Worm (Caenorhabditis elegans) whole organism, young adult: ENCODE data around the gene cest-28.

Experiments used
- C06A6.2 ChIP-seq: fragments of 200-800 bp; sonication (Bioruptor generic); conservative IDR thresholded peaks from 2 replicates; pipeline ENCODE4 v1.3.6; 2022; ENCODE audit warnings: missing genetic modification characterization, missing compliant biosample characterization
- D2030.7 ChIP-seq: fragments of 200-800 bp; sonication (Bioruptor generic); IDR thresholded peaks from 2 replicates; pipeline ENCODE4 v1.3.6; 2022; ENCODE audit warnings: missing genetic modification reagents, missing genetic modification characterization, missing compliant biosample characterization
- F22D6.2 ChIP-seq: sonication (generic microtip); optimal IDR thresholded peaks from 2 replicates; lab custom pipeline; 2016; ENCODE audit warnings: mild to moderate bottlenecking, missing genetic modification characterization, missing compliant biosample characterization
- F49E8.2 ChIP-seq: sonication (generic microtip); optimal IDR thresholded peaks from 3 replicates; lab custom pipeline; 2017; ENCODE audit warnings: missing genetic modification characterization, mild to moderate bottlenecking, missing compliant biosample characterization, antibody characterized with exemption, moderate library complexity; ENCODE audit not compliant: insufficient read depth
- F55B11.4 ChIP-seq: sonication (generic microtip); optimal IDR thresholded peaks from 2 replicates; lab custom pipeline; 2016; ENCODE audit warnings: missing compliant biosample characterization, missing genetic modification characterization, borderline replicate concordance; ENCODE audit not compliant: insufficient read depth
- K11D2.4 ChIP-seq: fragments of 200-800 bp; sonication (Bioruptor generic); IDR thresholded peaks from 2 replicates; pipeline ENCODE4 v1.3.6; 2022; ENCODE audit warnings: missing genetic modification reagents, missing genetic modification characterization, missing compliant biosample characterization
- Y53F4B.3 ChIP-seq: fragments of 200-800 bp; sonication (Bioruptor generic); IDR thresholded peaks from 2 replicates; pipeline ENCODE4 v1.3.6; 2022; ENCODE audit warnings: missing genetic modification reagents, missing genetic modification characterization, missing compliant biosample characterization
- Y53G8AR.9 ChIP-seq: fragments of 200-800 bp; sonication (Bioruptor generic); conservative IDR thresholded peaks from 2 replicates; pipeline ENCODE4 v1.3.6; 2022; ENCODE audit warnings: missing genetic modification reagents, missing genetic modification characterization, missing compliant biosample characterization
- Y56A3A.18 ChIP-seq: fragments of 200-800 bp; sonication (Bioruptor generic); IDR thresholded peaks from 2 replicates; pipeline ENCODE4 v1.3.6; 2022; ENCODE audit warnings: missing genetic modification reagents, missing genetic modification characterization, missing compliant biosample characterization
- Y79H2A.3 ChIP-seq: fragments of 200-800 bp; sonication (Bioruptor generic); conservative IDR thresholded peaks from 2 replicates; pipeline ENCODE4 v1.3.6; 2022; ENCODE audit warnings: missing genetic modification reagents, missing genetic modification characterization, missing compliant biosample characterization
- Y95B8A.8 ChIP-seq: fragments of 200-800 bp; sonication (Bioruptor generic); IDR thresholded peaks from 2 replicates; pipeline ENCODE4 v1.3.6; 2022; ENCODE audit warnings: missing genetic modification reagents, missing genetic modification characterization, missing compliant biosample characterization
- ZK185.1 ChIP-seq: sonication (generic microtip); optimal IDR thresholded peaks from 2 replicates; lab custom pipeline; 2016; ENCODE audit warnings: mild to moderate bottlenecking, missing genetic modification characterization, missing compliant biosample characterization; ENCODE audit not compliant: poor library complexity, severe bottlenecking
- ama-1 ChIP-seq, 3 experiments: fragments of 150-350 bp in 1 of 3; sonication (generic microtip) in 2 of 3; optimal IDR thresholded peaks; 2 replicates each; lab custom pipeline; 2014 to 2018; ENCODE audit warnings: missing biosample characterization in 2 of 3, missing genetic modification characterization in 2 of 3, missing genetic modification reagents in 2 of 3
- aptf-3 ChIP-seq: fragments of 200-800 bp; sonication (Bioruptor generic); IDR thresholded peaks from 2 replicates; pipeline ENCODE4 v1.3.6; 2022; ENCODE audit warnings: missing genetic modification characterization, missing compliant biosample characterization
- athp-1 ChIP-seq: sonication (generic microtip); optimal IDR thresholded peaks from 2 replicates; lab custom pipeline; 2017; ENCODE audit warnings: mild to moderate bottlenecking, missing genetic modification characterization, missing compliant biosample characterization
- bed-1 ChIP-seq: fragments of 200-800 bp; sonication (Bioruptor generic); IDR thresholded peaks from 2 replicates; pipeline ENCODE4 v1.3.6; 2022; ENCODE audit warnings: missing genetic modification reagents, missing genetic modification characterization, missing compliant biosample characterization
- ccch-3 ChIP-seq: fragments of 200-800 bp; sonication (Bioruptor generic); optimal IDR thresholded peaks from 2 replicates; lab custom pipeline; 2018; ENCODE audit warnings: mild to moderate bottlenecking, missing genetic modification characterization, missing compliant biosample characterization
- cebp-2 ChIP-seq: fragments of 200-800 bp; sonication (Bioruptor generic); IDR thresholded peaks from 2 replicates; pipeline ENCODE4 v1.3.6; 2022; ENCODE audit warnings: missing genetic modification characterization, missing compliant biosample characterization
- ceh-58 ChIP-seq: fragments of 200-800 bp; sonication (Bioruptor generic); IDR thresholded peaks from 2 replicates; pipeline ENCODE4 v1.3.6; 2022; ENCODE audit warnings: missing genetic modification characterization, missing compliant biosample characterization
- dpff-1 ChIP-seq: sonication (generic microtip); optimal IDR thresholded peaks from 2 replicates; lab custom pipeline; 2017; ENCODE audit warnings: mild to moderate bottlenecking, missing genetic modification characterization, missing compliant biosample characterization
- hmg-1.2 ChIP-seq: fragments of 200-800 bp; sonication (Bioruptor generic); IDR thresholded peaks from 2 replicates; pipeline ENCODE4 v1.3.6; 2022; ENCODE audit warnings: missing genetic modification reagents, missing genetic modification characterization, missing compliant biosample characterization
- hmg-20 ChIP-seq: fragments of 200-800 bp; sonication (Bioruptor generic); IDR thresholded peaks from 2 replicates; pipeline ENCODE4 v1.3.6; 2022; ENCODE audit warnings: missing genetic modification reagents, missing genetic modification characterization, missing compliant biosample characterization
- let-607 ChIP-seq, 2 experiments: fragments of 200-800 bp in 1 of 2; sonication (Bioruptor generic) in 1 of 2; sonication (generic microtip) in 1 of 2; optimal IDR thresholded peaks; 2 replicates each; lab custom pipeline; 2016 to 2018; ENCODE audit warnings: mild to moderate bottlenecking in 2 of 2, missing compliant biosample characterization in 2 of 2, missing genetic modification characterization in 2 of 2, moderate library complexity in 2 of 2, missing genotype in 1 of 2
- lin-40 ChIP-seq: sonication (generic microtip); optimal IDR thresholded peaks from 2 replicates; lab custom pipeline; 2016; ENCODE audit warnings: missing genetic modification characterization, mild to moderate bottlenecking, missing compliant biosample characterization, missing genotype, missing genetic modification reagents
- lsl-1 ChIP-seq: fragments of 200-800 bp; sonication (Bioruptor generic); optimal IDR thresholded peaks from 2 replicates; lab custom pipeline; 2018; ENCODE audit warnings: mild to moderate bottlenecking, missing genetic modification characterization, moderate library complexity, missing compliant biosample characterization
- madf-6 ChIP-seq: fragments of 200-800 bp; sonication (Bioruptor generic); IDR thresholded peaks from 2 replicates; pipeline ENCODE4 v1.3.6; 2022; ENCODE audit warnings: missing genetic modification reagents, missing genetic modification characterization, missing compliant biosample characterization
- mes-4 ChIP-seq: sonication (generic microtip); optimal IDR thresholded peaks from 2 replicates; lab custom pipeline; 2016; ENCODE audit warnings: missing genotype, missing genetic modification characterization, missing compliant biosample characterization
- mxl-1 ChIP-seq: sonication (generic microtip); optimal IDR thresholded peaks from 2 replicates; lab custom pipeline; 2016; ENCODE audit warnings: missing genetic modification characterization, missing compliant biosample characterization
- nhr-179 ChIP-seq: sonication (generic microtip); optimal IDR thresholded peaks from 2 replicates; lab custom pipeline; 2016; ENCODE audit warnings: mild to moderate bottlenecking, missing genetic modification characterization, missing compliant biosample characterization
- nhr-27 ChIP-seq: fragments of 200-800 bp; sonication (Bioruptor generic); optimal IDR thresholded peaks from 2 replicates; lab custom pipeline; 2018; ENCODE audit warnings: mild to moderate bottlenecking, missing genetic modification characterization, moderate library complexity, missing compliant biosample characterization
- nhr-80 ChIP-seq: sonication (generic microtip); optimal IDR thresholded peaks from 2 replicates; lab custom pipeline; 2016; ENCODE audit warnings: missing genetic modification characterization, missing compliant biosample characterization
- pbrm-1 ChIP-seq: fragments of 200-800 bp; sonication (Bioruptor generic); IDR thresholded peaks from 2 replicates; pipeline ENCODE4 v1.3.6; 2022; ENCODE audit warnings: missing genetic modification reagents, missing genetic modification characterization, missing compliant biosample characterization
- pha-4 ChIP-seq: fragments of 150-350 bp; sonication (generic microtip); optimal IDR thresholded peaks from 2 replicates; lab custom pipeline; 2014; ENCODE audit warnings: missing biosample characterization, missing genetic modification reagents, missing genetic modification characterization
- rcor-1 ChIP-seq: fragments of 200-800 bp; sonication (Bioruptor generic); IDR thresholded peaks from 2 replicates; pipeline ENCODE4 v1.3.6; 2022; ENCODE audit warnings: missing genetic modification reagents, missing genetic modification characterization, missing compliant biosample characterization
- rpc-1 ChIP-seq, 2 experiments: fragments of 150-350 bp in 1 of 2; sonication (generic microtip) in 1 of 2; optimal IDR thresholded peaks; 2 replicates each; lab custom pipeline; 2014 to 2018; ENCODE audit warnings: missing biosample characterization in 1 of 2, missing genetic modification characterization in 1 of 2, missing genetic modification reagents in 1 of 2, missing genotype in 1 of 2
- sdz-38 ChIP-seq: sonication (generic microtip); optimal IDR thresholded peaks from 2 replicates; lab custom pipeline; 2016; ENCODE audit warnings: missing genotype, missing genetic modification characterization, missing compliant biosample characterization
- snpc-1.1 ChIP-seq: sonication (generic microtip); optimal IDR thresholded peaks from 2 replicates; lab custom pipeline; 2017; ENCODE audit warnings: missing genetic modification characterization, mild to moderate bottlenecking, missing compliant biosample characterization, antibody characterized with exemption, moderate library complexity, missing genotype, missing genetic modification reagents; ENCODE audit not compliant: insufficient read depth
- snpc-1.3 ChIP-seq: sonication (generic microtip); optimal IDR thresholded peaks from 2 replicates; lab custom pipeline; 2017; ENCODE audit warnings: missing genetic modification characterization, mild to moderate bottlenecking, missing compliant biosample characterization, antibody characterized with exemption, moderate library complexity, missing genotype, missing genetic modification reagents; ENCODE audit not compliant: insufficient read depth
- tlf-1 ChIP-seq: fragments of 200-800 bp; sonication (Bioruptor generic); optimal IDR thresholded peaks from 2 replicates; lab custom pipeline; 2018; ENCODE audit warnings: mild to moderate bottlenecking, missing genetic modification characterization, missing compliant biosample characterization
- unc-130 ChIP-seq: sonication (generic microtip); optimal IDR thresholded peaks from 2 replicates; lab custom pipeline; 2016; ENCODE audit warnings: missing genetic modification reagents, missing genetic modification characterization, missing compliant biosample characterization
- unc-62 ChIP-seq: fragments of 150-350 bp; optimal IDR thresholded peaks from 2 replicates; lab custom pipeline; 2014; ENCODE audit warnings: missing biosample characterization, missing genetic modification reagents, missing genetic modification characterization
- xnd-1 ChIP-seq: sonication (generic microtip); optimal IDR thresholded peaks from 2 replicates; lab custom pipeline; 2016; ENCODE audit warnings: missing genotype, missing genetic modification reagents, missing genetic modification characterization, missing compliant biosample characterization
- zfh-2 ChIP-seq: fragments of 200-800 bp; sonication (Bioruptor generic); conservative IDR thresholded peaks from 2 replicates; pipeline ENCODE4 v1.3.6; 2022; ENCODE audit warnings: missing genetic modification reagents, missing genetic modification characterization, missing compliant biosample characterization
- zim-3 ChIP-seq: sonication (generic microtip); optimal IDR thresholded peaks from 2 replicates; lab custom pipeline; 2017; ENCODE audit warnings: mild to moderate bottlenecking, missing genetic modification characterization, moderate library complexity, missing compliant biosample characterization

The cest-28 gene

ce11 chrV:6655174-6655573 is 14.4 kb upstream of the cest-28 start, which contains the start of gene syx-18 (continued):
- TF ChIP-seq mes-4 (tag; lab: Kevin White, UChicago): no peak
- no peak for TF ChIP-seq Y53F4B.3 (GFP tag; lab: Robert Waterston, UW)
- TF ChIP-seq zfh-2 (GFP tag; lab: Robert Waterston, UW): no peak
- TF ChIP-seq unc-130 (GFP tag; lab: Kevin White, UChicago): no peak
- TF ChIP-seq D2030.7: 0 out of 2 replicates have a peak, but pooled peaks have one; percentile 26
- TF ChIP-seq Y53G8AR.9: peak; percentile 73
- TF ChIP-seq F55B11.4 (tag; lab: Kevin White, UChicago): no peak
- no peak for TF ChIP-seq unc-62 (GFP tag; lab: Kevin White, UChicago)
- TF ChIP-seq tlf-1 (GFP tag; lab: Kevin White, UChicago): no peak
- TF ChIP-seq xnd-1: no peak
- TF ChIP-seq zim-3 (tag; lab: Kevin White, UChicago): no peak
- TF ChIP-seq ceh-58: no peak
- no peak for TF ChIP-seq cebp-2 (GFP tag; lab: Robert Waterston, UW)
- no peak for TF ChIP-seq snpc-1.3 (tag; lab: Kevin White, UChicago)
- peak; percentile 63 for TF ChIP-seq athp-1 (tag; lab: Kevin White, UChicago)
- TF ChIP-seq lsl-1 (GFP tag; lab: Kevin White, UChicago): no peak
- no peak for TF ChIP-seq nhr-80 (tag; lab: Kevin White, UChicago)
- no peak for TF ChIP-seq aptf-3
- TF ChIP-seq pha-4 (tag; lab: Kevin White, UChicago): no peak
- TF ChIP-seq rcor-1 (GFP tag; lab: Robert Waterston, UW): peak; percentile 30; the same call in 1 of the 2 replicates
- no peak for TF ChIP-seq nhr-179 (tag; lab: Kevin White, UChicago)
- TF ChIP-seq let-607 (tag; optimal IDR thresholded peaks at IDR 0.05; lab: Kevin White, UChicago): peak in 1 of 2 experiments; percentile 38
- no peak for TF ChIP-seq lin-40 (tag; lab: Kevin White, UChicago)
- TF ChIP-seq C06A6.2 (GFP tag; lab: Robert Waterston, UW): no peak
- TF ChIP-seq madf-6 (GFP tag; lab: Robert Waterston, UW): peak; percentile 53
- no peak for TF ChIP-seq F22D6.2 (tag; lab: Kevin White, UChicago)
- no peak for TF ChIP-seq snpc-1.1 (tag; lab: Kevin White, UChicago)
- TF ChIP-seq Y79H2A.3: no peak
- no peak for TF ChIP-seq dpff-1 (tag; lab: Kevin White, UChicago)
- TF ChIP-seq nhr-27: no peak
- no peak for TF ChIP-seq Y95B8A.8 (GFP tag; lab: Robert Waterston, UW)
- TF ChIP-seq ZK185.1 (tag; lab: Kevin White, UChicago): no peak
- peak; percentile 18 for TF ChIP-seq ama-1 (optimal IDR thresholded peaks at IDR 0.05; lab: Kevin White, UChicago)
- peak in 1 of 2 experiments; percentile 49 for TF ChIP-seq ama-1 (GFP tag; optimal IDR thresholded peaks at IDR 0.05; lab: Kevin White, UChicago)
- no peak for TF ChIP-seq F49E8.2 (tag; lab: Kevin White, UChicago)
- TF ChIP-seq mxl-1 (tag; lab: Kevin White, UChicago): no peak
- TF ChIP-seq pbrm-1 (GFP tag; lab: Robert Waterston, UW): no peak
- no peak for TF ChIP-seq ccch-3
- TF ChIP-seq sdz-38 (tag; lab: Kevin White, UChicago): no peak
- no peak for TF ChIP-seq hmg-20
- TF ChIP-seq K11D2.4: no peak
- TF ChIP-seq hmg-1.2 (GFP tag; lab: Robert Waterston, UW): no peak
- no peak for TF ChIP-seq bed-1 (GFP tag; lab: Robert Waterston, UW)
- TF ChIP-seq Y56A3A.18 (GFP tag; lab: Robert Waterston, UW): no peak
- TF ChIP-seq rpc-1 (optimal IDR thresholded peaks at IDR 0.05; lab: Kevin White, UChicago): no peak
- TF ChIP-seq rpc-1 (tag; optimal IDR thresholded peaks at IDR 0.05; lab: Kevin White, UChicago): no peak
